Worm (Caenorhabditis elegans): ENCODE results near the gene hum-5.

hum-5 gene

ce11 chrIII:4060019-4060418, 23.4 kb upstream of the hum-5 start, which contains the start of gene his-70:
his-70 (minus strand) TSS chrIII:4060119.
- no peak for TF ChIP-seq ets-4 (tag; optimal IDR thresholded peaks at IDR 0.05)
- no peak for TF ChIP-seq K09A11.1 (tag; optimal IDR thresholded peaks at IDR 0.05; ENCODE audit: insufficient read depth)
- no peak for TF ChIP-seq lim-6 (tag; optimal IDR thresholded peaks at IDR 0.05)
- no peak for TF ChIP-seq ceh-14 (tag; optimal IDR thresholded peaks at IDR 0.05)
- TF ChIP-seq ceh-30 (tag; optimal IDR thresholded peaks at IDR 0.05): no peak
- TF ChIP-seq nhr-11 (tag; optimal IDR thresholded peaks at IDR 0.05): no peak
- TF ChIP-seq ceh-9 (tag; optimal IDR thresholded peaks at IDR 0.05): no peak
- TF ChIP-seq hlh-6 (tag; optimal IDR thresholded peaks at IDR 0.05): no peak

ce11 chrIII:4058643-4059042, 22.0 kb upstream of the hum-5 start, which contains the start of gene his-69:
his-69 (minus strand) TSS chrIII:4058743.
- TF ChIP-seq sox-4 (tag; optimal IDR thresholded peaks at IDR 0.05) (no peak), hlh-8 (tag; optimal IDR thresholded peaks at IDR 0.05) (no peak), ceh-14 (tag; optimal IDR thresholded peaks at IDR 0.05) (no peak), lin-11 (tag; optimal IDR thresholded peaks at IDR 0.05) (no peak), hlh-15 (tag; optimal IDR thresholded peaks at IDR 0.05) (no peak), ceh-31 (tag; optimal IDR thresholded peaks at IDR 0.05) (no peak)

DNA sequence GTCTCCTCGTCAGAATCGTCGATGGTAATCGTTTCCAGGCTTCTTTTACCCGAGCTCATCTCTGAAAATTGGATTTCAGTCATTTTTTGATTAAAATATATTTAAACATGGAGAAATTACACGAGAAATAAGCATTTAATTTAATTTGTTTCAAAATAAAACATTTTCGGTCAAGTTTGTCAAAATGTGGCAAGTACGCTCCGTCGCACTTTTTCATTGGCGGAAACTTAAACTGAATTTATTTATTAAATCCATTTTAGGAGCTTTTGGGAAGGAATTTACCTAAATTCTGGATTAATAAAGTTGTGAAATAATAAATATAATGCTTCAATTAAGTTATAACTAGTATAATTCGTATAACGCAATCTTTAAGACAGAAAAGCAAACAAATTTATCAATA, 21.3 kb upstream of the hum-5 start, which contains the start of gene rcq-5:
rcq-5 (minus strand) TSS at position 83 of the 400 bp plus-strand sequence.
- TF ChIP-seq unc-42 (tag; optimal IDR thresholded peaks at IDR 0.05) (peak; percentile 78), eyg-1 (tag; optimal IDR thresholded peaks at IDR 0.05) (no peak), pros-1 (tag; optimal IDR thresholded peaks at IDR 0.05) (no peak)

- no peak for TF ChIP-seq eyg-1 (tag; optimal IDR thresholded peaks at IDR 0.05)
- TF ChIP-seq ceh-30 (tag; optimal IDR thresholded peaks at IDR 0.05): no peak
- no peak for TF ChIP-seq ceh-18 (tag; optimal IDR thresholded peaks at IDR 0.05)
- TF ChIP-seq hlh-30 (tag; optimal IDR thresholded peaks at IDR 0.05; ENCODE audit: insufficient read depth): peak; percentile 57
Observed at ce11 chrIII:4049150-4049549, 12.5 kb upstream of the hum-5 start.

ce11 chrIII:4039775-4040174, 3.1 kb upstream of the hum-5 start:
- TF ChIP-seq hlh-6 (tag; optimal IDR thresholded peaks at IDR 0.05): no peak
- peak; percentile 80 for TF ChIP-seq elt-2 (tag; optimal IDR thresholded peaks at IDR 0.05)

- TF ChIP-seq C38D4.7 (GFP tag; optimal IDR thresholded peaks at IDR 0.05) (no peak), T23F11.4 (GFP tag; optimal IDR thresholded peaks at IDR 0.05) (no peak), pqm-1 (tag; optimal IDR thresholded peaks at IDR 0.05) (no peak), elt-2 (tag; optimal IDR thresholded peaks at IDR 0.05) (no peak), unc-55 (GFP tag; optimal IDR thresholded peaks at IDR 0.05) (no peak), ceh-30 (tag; optimal IDR thresholded peaks at IDR 0.05) (no peak), ref-2 (tag; optimal IDR thresholded peaks at IDR 0.05) (peak; percentile 33), pax-1 (tag; optimal IDR thresholded peaks at IDR 0.05) (no peak), pha-2 (tag; optimal IDR thresholded peaks at IDR 0.05) (no peak), K02D7.2 (tag; optimal IDR thresholded peaks at IDR 0.05) (no peak), mec-3 (tag; optimal IDR thresholded peaks at IDR 0.05; ENCODE audit: borderline replicate concordance) (no peak), ets-4 (tag; optimal IDR thresholded peaks at IDR 0.05) (peak; percentile 3), pag-3 (tag; optimal IDR thresholded peaks at IDR 0.05; ENCODE audit: borderline replicate concordance) (no peak), dve-1 (tag; optimal IDR thresholded peaks at IDR 0.05) (no peak), unc-86 (tag; optimal IDR thresholded peaks at IDR 0.05) (no peak), ahr-1 (tag; optimal IDR thresholded peaks at IDR 0.05) (no peak), sox-2 (GFP tag; IDR thresholded peaks at IDR 0.05) (no peak), zip-5 (tag; optimal IDR thresholded peaks at IDR 0.05) (no peak), syd-9 (tag; optimal IDR thresholded peaks at IDR 0.05) (peak; percentile 28), Y22D7AL.16 (tag; optimal IDR thresholded peaks at IDR 0.05) (no peak), fax-1 (tag; optimal IDR thresholded peaks at IDR 0.05) (no peak), che-1 (tag; optimal IDR thresholded peaks at IDR 0.05) (no peak), ceh-9 (tag; optimal IDR thresholded peaks at IDR 0.05) (no peak), ama-1 (optimal IDR thresholded peaks at IDR 0.05) (no peak), tbx-7 (tag; optimal IDR thresholded peaks at IDR 0.05) (no peak), eyg-1 (tag; optimal IDR thresholded peaks at IDR 0.05) (no peak), ceh-48 (tag; optimal IDR thresholded peaks at IDR 0.05) (no peak), ceh-6 (GFP tag; optimal IDR thresholded peaks at IDR 0.05) (no peak), ztf-16 (tag; optimal IDR thresholded peaks at IDR 0.05) (no peak), F13H6.1 (tag; optimal IDR thresholded peaks at IDR 0.05) (no peak)
Observed at ce11 chrIII:4037332-4037731, 692 bp upstream of the hum-5 start.

Measured in whole organism, late embryonic.